Fruit fly (Drosophila melanogaster): ENCODE data around the gene fkh.

The fkh gene

DNA sequence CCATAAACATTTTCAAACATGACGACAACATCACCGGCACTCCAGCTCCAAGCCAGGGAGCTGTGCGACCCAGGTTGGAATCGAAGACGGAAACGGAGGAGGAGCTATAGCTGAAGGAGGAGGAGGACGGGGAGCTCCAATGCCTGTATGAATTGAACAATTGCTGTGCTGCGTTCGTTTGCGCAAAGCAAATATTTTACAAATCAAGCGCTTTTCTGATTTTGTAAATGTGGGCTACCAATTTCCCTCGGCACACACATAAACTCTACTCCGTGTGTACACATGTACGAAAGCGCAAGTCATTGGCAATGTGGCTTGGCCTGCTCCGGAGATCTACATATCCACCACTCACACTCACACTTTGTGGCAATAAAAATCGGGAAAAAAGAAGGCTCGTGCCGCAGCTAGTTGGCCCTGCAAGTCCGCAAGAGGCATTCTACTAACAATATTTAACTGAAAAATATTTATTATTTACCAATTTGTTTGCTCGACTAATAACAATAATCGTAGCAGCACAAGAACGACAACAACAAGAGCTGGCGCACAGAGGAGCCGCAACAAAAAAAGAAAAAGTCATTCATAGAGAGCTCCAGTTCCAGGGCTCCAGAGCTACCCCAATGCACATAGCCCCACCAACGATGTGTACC is 15.4 kb downstream of the fkh start:
- TF ChIP-seq Crg-1 (GFP tag; optimal IDR thresholded peaks at IDR 0.05) (no peak), cnc (optimal IDR thresholded peaks at IDR 0.05) (no peak), Clk (GFP tag; optimal IDR thresholded peaks at IDR 0.05) (no peak), Hr96 (GFP tag; optimal IDR thresholded peaks at IDR 0.05) (no peak), CG1620 (GFP tag; optimal IDR thresholded peaks at IDR 0.05) (no peak), cic (GFP tag; optimal IDR thresholded peaks at IDR 0.05) (no peak)

DNA sequence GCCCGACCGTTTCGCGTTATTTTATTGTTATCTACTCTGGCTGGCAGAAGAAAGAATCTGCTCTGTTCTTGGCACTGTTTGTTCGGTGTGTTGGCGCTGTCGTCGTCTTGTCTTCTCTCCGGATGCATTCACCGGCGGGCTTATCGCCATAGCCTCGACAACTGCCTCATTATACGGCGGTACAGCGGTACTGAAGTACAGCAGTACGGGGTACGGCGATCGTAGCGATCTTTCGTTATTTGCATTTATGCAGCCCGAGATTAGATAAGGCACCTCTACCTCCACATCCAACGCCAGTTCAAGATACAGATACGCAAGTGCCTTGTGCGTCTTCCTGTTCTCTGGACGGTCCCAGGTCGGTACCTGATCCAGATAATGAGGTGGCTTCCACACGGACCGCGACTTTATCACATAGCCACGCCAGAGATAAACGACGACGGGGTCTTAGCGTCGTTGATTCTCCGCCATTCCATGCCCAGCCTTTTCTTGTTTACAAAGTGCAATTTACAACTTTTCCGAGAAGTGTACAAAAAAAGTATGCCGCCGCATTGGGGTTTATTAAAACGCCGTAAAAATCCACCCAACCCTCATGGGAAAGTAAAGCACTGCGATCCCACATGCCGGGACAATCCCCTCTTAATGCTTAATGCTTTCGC is 16.8 kb downstream of the fkh start:
- TF ChIP-seq CG33017 (tag; optimal IDR thresholded peaks at IDR 0.05), result no peak
- TF ChIP-seq kay (GFP tag; ENCODE audit: borderline replicate concordance), result peak; percentile 68
- no peak for TF ChIP-seq CG12768 (GFP tag; optimal IDR thresholded peaks at IDR 0.05)
- TF ChIP-seq CG7101 (tag; optimal IDR thresholded peaks at IDR 0.05), result no peak
- TF ChIP-seq cic (GFP tag; optimal IDR thresholded peaks at IDR 0.05), result peak; percentile 40
- TF ChIP-seq CG11617 (GFP tag; optimal IDR thresholded peaks at IDR 0.05), result no peak
- TF ChIP-seq Hr96 (GFP tag; optimal IDR thresholded peaks at IDR 0.05), result peak; percentile 9
- no peak for TF ChIP-seq CG1620 (GFP tag; optimal IDR thresholded peaks at IDR 0.05)
- TF ChIP-seq Clk (GFP tag; optimal IDR thresholded peaks at IDR 0.05), result no peak
- no peak for TF ChIP-seq CG5204 (GFP tag; optimal IDR thresholded peaks at IDR 0.05)
- TF ChIP-seq cnc (optimal IDR thresholded peaks at IDR 0.05), result no peak
- TF ChIP-seq bab1 (GFP tag; optimal IDR thresholded peaks at IDR 0.05), result no peak
- TF ChIP-seq CG7045 (GFP tag; optimal IDR thresholded peaks at IDR 0.05), result peak; percentile 15
- TF ChIP-seq ovo (GFP tag; optimal IDR thresholded peaks at IDR 0.05), result no peak

DNA sequence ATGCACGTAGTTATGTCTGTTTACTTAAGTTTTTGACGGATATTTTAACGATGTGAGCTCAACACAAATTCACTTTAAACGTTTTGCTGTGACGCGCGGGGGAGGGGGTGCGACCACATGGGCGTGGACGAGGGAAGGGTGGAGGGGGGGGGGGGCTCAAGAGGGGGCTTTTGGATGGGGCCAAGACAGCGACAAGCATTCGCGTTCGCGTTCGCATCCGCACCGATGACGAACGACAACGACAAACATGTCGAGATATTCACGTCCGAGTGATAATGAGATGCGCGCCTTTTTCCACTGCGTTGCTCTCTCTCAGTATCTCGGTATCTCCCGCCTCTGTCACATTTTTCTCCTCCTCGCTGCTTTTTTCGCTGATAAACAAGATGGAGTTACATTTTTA is 21.5 kb downstream of the fkh start:
- no peak for TF ChIP-seq toe (GFP tag; optimal IDR thresholded peaks at IDR 0.05)
- TF ChIP-seq Mnt (GFP tag; optimal IDR thresholded peaks at IDR 0.05), result no peak
- no peak for TF ChIP-seq CG1620 (GFP tag; optimal IDR thresholded peaks at IDR 0.05)
- TF ChIP-seq CG14711 (tag; optimal IDR thresholded peaks at IDR 0.05), result no peak
- no peak for TF ChIP-seq CG7101 (tag; optimal IDR thresholded peaks at IDR 0.05)
- no peak for TF ChIP-seq bab1 (GFP tag; optimal IDR thresholded peaks at IDR 0.05)

DNA sequence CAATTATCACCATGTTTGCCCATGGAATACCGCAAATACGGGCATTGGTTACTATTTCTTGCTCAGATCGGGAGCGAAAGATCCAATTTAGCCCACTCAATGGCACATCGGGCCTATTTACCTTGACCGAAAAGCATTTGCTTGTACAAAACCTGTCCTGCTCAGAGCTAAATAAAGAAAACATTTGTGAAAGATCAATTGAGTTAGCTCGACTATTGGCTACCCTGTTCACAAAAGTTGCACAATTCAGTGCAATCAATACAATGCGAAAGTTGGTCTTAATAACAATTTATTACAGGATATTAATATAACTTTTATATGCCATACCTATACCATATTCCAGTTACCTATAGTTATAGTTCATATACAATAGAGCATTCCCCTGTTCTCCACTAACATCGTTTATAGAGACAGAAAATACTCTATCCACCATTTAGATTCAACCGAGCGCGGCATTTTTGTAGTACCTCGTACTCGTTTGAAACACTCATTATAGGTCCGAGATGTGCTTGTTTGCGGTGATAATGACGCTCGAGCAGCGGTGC is 22.3 kb downstream of the fkh start:
- TF ChIP-seq kay (GFP tag; ENCODE audit: borderline replicate concordance) (no peak), Mnt (GFP tag; optimal IDR thresholded peaks at IDR 0.05) (no peak), CG11617 (GFP tag; optimal IDR thresholded peaks at IDR 0.05) (no peak), toe (GFP tag; optimal IDR thresholded peaks at IDR 0.05) (no peak), tj (GFP tag; optimal IDR thresholded peaks at IDR 0.05) (no peak), CG5204 (GFP tag; optimal IDR thresholded peaks at IDR 0.05) (no peak), ovo (GFP tag; optimal IDR thresholded peaks at IDR 0.05) (no peak), CG12768 (GFP tag; optimal IDR thresholded peaks at IDR 0.05) (no peak), Clk (GFP tag; optimal IDR thresholded peaks at IDR 0.05) (no peak), cnc (optimal IDR thresholded peaks at IDR 0.05) (no peak), Crg-1 (GFP tag; optimal IDR thresholded peaks at IDR 0.05) (no peak), pad (GFP tag; optimal IDR thresholded peaks at IDR 0.05) (no peak), CG1620 (GFP tag; optimal IDR thresholded peaks at IDR 0.05) (no peak), CG7101 (tag; optimal IDR thresholded peaks at IDR 0.05) (no peak), Hr96 (GFP tag; optimal IDR thresholded peaks at IDR 0.05) (no peak), CG33017 (tag; optimal IDR thresholded peaks at IDR 0.05) (no peak), CG14711 (tag; optimal IDR thresholded peaks at IDR 0.05) (no peak), bab1 (GFP tag; optimal IDR thresholded peaks at IDR 0.05) (no peak)

DNA sequence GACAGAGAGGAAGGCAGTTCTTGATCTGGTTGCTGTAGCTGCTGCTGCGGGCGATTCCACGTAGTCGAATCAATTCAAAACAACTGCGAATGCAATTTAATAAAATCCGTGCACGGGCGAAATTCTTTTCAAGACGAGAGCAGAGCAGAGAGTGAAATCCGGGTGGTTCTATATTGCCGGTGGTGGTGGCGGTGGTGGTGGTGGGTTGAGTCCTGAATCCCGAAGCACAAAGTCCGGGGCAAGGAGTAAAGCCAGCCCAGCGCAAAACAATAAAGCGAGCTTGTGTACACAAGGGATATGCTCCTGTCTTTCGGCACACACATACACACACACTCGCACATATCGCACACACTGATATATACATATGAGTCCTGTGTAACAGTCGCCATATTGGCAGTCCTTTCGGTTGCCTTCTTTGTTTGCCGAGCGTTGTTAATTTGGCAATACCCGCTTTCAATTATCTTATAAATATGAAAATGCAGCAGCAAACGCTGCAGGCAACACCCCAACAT is 23.7 kb downstream of the fkh start:
- no peak for TF ChIP-seq pad (GFP tag; optimal IDR thresholded peaks at IDR 0.05)

DNA sequence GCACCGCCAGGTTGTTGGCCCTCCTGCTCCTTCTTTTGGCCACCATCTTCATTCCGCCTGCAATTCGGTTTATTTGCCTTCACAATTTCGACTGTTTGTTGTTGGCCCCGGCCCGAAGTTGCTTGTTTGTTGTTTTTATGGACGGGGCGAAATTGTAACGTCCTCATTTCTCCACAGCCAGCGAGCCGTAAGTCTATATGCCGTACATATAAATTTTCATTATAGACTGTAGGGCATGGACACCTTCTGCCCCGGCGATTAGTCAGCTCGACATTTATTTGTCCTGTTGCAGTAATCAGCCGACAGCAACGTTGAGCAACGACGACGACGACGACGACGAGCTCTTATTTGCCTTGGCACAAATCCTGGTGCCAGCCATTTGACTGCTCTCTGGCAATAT is 26.3 kb downstream of the fkh start:
- TF ChIP-seq CG7045 (GFP tag; optimal IDR thresholded peaks at IDR 0.05), result no peak
- TF ChIP-seq CG33017 (tag; optimal IDR thresholded peaks at IDR 0.05), result no peak

DNA sequence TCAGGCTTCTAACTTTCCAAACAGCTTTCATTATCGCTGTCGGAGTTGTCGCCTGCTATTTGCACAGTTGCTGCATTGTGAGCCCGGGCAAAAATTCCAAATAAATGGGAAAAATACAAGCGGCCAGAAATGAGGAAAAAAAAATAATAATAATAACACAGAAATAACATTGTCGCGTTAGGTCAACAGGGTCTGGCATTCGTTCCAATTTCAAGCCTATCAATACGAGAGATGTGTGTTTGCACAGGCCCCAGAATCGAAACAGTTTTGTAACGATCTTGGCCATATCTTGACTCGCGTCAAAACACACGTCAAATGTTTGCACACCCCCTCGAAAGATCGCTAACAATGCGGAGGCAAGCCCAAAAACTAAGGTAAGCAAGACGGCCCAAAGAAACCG is 28.7 kb downstream of the fkh start:
- TF ChIP-seq kay (GFP tag; ENCODE audit: borderline replicate concordance), result peak; percentile 34
- TF ChIP-seq CG11617 (GFP tag; optimal IDR thresholded peaks at IDR 0.05), result no peak
- TF ChIP-seq CG14711 (tag; optimal IDR thresholded peaks at IDR 0.05), result no peak
- TF ChIP-seq cnc (optimal IDR thresholded peaks at IDR 0.05), result no peak
- TF ChIP-seq toe (GFP tag; optimal IDR thresholded peaks at IDR 0.05), result no peak
- TF ChIP-seq CG7101 (tag; optimal IDR thresholded peaks at IDR 0.05), result peak; percentile 6
- no peak for TF ChIP-seq bab1 (GFP tag; optimal IDR thresholded peaks at IDR 0.05)
- no peak for TF ChIP-seq ovo (GFP tag; optimal IDR thresholded peaks at IDR 0.05)
- no peak for TF ChIP-seq Clk (GFP tag; optimal IDR thresholded peaks at IDR 0.05)
- TF ChIP-seq Crg-1 (GFP tag; optimal IDR thresholded peaks at IDR 0.05), result peak; percentile 39
- TF ChIP-seq tj (GFP tag; optimal IDR thresholded peaks at IDR 0.05), result no peak
- no peak for TF ChIP-seq pad (GFP tag; optimal IDR thresholded peaks at IDR 0.05)
- TF ChIP-seq Mnt (GFP tag; optimal IDR thresholded peaks at IDR 0.05), result no peak
- TF ChIP-seq CG7045 (GFP tag; optimal IDR thresholded peaks at IDR 0.05), result peak; percentile 15
